Fruit fly (Drosophila melanogaster): ENCODE data around the gene CG43185.

The CG43185 gene

dm6 chr2L:5884674-5885073 lies at the start of gene CG43185, which contains the start of gene Sfp26Ac:
CG43185 (plus strand) TSS chr2L:5884888.
Sfp26Ac (minus strand) TSS chr2L:5884774.
- TF ChIP-seq CTCF (optimal IDR thresholded peaks at IDR 0.05), result no peak

DNA sequence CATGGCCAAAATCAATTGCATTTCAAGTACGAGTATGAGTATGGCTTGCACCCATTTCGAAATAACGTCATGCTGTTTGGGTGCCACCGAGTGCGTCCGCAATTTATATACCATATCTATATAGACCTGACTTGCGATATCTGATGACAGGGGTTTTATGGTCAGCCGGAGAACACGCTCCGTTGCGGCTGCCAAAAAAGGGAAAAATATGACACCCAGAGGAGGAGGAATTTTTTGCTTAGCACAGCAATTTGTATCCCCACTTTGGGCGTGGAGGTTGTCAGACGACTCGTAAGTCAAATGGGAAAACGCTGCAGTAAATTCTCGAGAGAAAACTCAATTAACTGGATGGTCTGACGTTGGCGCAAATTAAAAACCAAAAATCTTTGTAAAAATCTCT lies 27.9 kb upstream of the CG43185 start:
- TF ChIP-seq CG8478 (optimal IDR thresholded peaks at IDR 0.05) (no peak), CTCF (optimal IDR thresholded peaks at IDR 0.05) (no peak)

dm6 chr2L:5866791-5867190 lies 17.9 kb upstream of the CG43185 start:
- TF ChIP-seq CTCF (optimal IDR thresholded peaks at IDR 0.05) (no peak), CG8478 (optimal IDR thresholded peaks at IDR 0.05) (no peak)

- TF ChIP-seq CTCF (optimal IDR thresholded peaks at IDR 0.05), result no peak
- no peak for TF ChIP-seq CG8478 (optimal IDR thresholded peaks at IDR 0.05)
Observed at dm6 chr2L:5870838-5871702, 13.6 kb upstream of the CG43185 start.

dm6 chr2L:5876474-5877067 lies 8.1 kb upstream of the CG43185 start:
- TF ChIP-seq CG8478 (optimal IDR thresholded peaks at IDR 0.05) (no peak), CTCF (optimal IDR thresholded peaks at IDR 0.05) (no peak)

- TF ChIP-seq CTCF (optimal IDR thresholded peaks at IDR 0.05), result no peak
- no peak for TF ChIP-seq CG8478 (optimal IDR thresholded peaks at IDR 0.05)
Observed at dm6 chr2L:5879363-5879934, 5.2 kb upstream of the CG43185 start, which contains the start of gene rau. rau (minus strand) TSS chr2L:5879498.

dm6 chr2L:5881181-5881580 lies 3.5 kb upstream of the CG43185 start:
- TF ChIP-seq CTCF (optimal IDR thresholded peaks at IDR 0.05) (no peak), CG8478 (optimal IDR thresholded peaks at IDR 0.05) (no peak)

dm6 chr2L:5883441-5883840 lies 1.2 kb upstream of the CG43185 start, which contains the start of gene CG44574:
CG44574 (plus strand) TSS chr2L:5883741.
- no peak for TF ChIP-seq CG8478 (optimal IDR thresholded peaks at IDR 0.05)
- no peak for TF ChIP-seq CTCF (optimal IDR thresholded peaks at IDR 0.05)

- TF ChIP-seq CTCF (optimal IDR thresholded peaks at IDR 0.05), result no peak
- TF ChIP-seq CG8478 (optimal IDR thresholded peaks at IDR 0.05), result no peak
Observed at dm6 chr2L:5885702-5886101, 1.0 kb downstream of the CG43185 start, which contains the start of gene CG9029. CG9029 (plus strand) TSS chr2L:5886002.

dm6 chr2L:5886955-5887354 lies 2.3 kb downstream of the CG43185 start:
- no peak for TF ChIP-seq CTCF (optimal IDR thresholded peaks at IDR 0.05)
- no peak for TF ChIP-seq CG8478 (optimal IDR thresholded peaks at IDR 0.05)

DNA sequence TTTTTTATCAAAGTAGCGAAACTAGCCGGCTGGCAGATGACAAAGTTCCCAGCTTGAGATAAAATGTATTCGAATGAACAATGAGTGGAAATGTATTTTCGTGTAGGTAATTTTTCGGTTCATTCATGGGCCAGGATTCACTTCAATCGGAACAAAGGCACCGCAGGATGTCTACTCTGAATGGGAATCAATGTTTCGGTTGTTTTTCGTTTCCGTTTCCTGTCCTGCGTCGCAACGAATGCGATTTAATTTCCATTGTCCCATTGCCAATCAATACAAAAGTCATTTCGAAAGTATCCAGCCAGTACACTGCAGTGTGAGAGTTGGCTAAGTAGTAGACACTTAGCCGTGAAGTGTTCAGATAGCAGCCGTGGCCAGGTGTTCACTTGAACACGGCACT lies 5.9 kb downstream of the CG43185 start:
- TF ChIP-seq CG8478 (optimal IDR thresholded peaks at IDR 0.05), result no peak
- no peak for TF ChIP-seq CTCF (optimal IDR thresholded peaks at IDR 0.05)

dm6 chr2L:5892762-5893161 lies 8.1 kb downstream of the CG43185 start, which contains the start of gene Acp26Ab:
Acp26Ab (minus strand) TSS chr2L:5892862.
- TF ChIP-seq CTCF (optimal IDR thresholded peaks at IDR 0.05) (no peak), CG8478 (optimal IDR thresholded peaks at IDR 0.05) (no peak)

- TF ChIP-seq CG8478 (optimal IDR thresholded peaks at IDR 0.05), result no peak
Observed at dm6 chr2L:5893796-5894195, 9.1 kb downstream of the CG43185 start, which contains the start of gene Acp26Aa. Acp26Aa (minus strand) TSS chr2L:5893896.

DNA sequence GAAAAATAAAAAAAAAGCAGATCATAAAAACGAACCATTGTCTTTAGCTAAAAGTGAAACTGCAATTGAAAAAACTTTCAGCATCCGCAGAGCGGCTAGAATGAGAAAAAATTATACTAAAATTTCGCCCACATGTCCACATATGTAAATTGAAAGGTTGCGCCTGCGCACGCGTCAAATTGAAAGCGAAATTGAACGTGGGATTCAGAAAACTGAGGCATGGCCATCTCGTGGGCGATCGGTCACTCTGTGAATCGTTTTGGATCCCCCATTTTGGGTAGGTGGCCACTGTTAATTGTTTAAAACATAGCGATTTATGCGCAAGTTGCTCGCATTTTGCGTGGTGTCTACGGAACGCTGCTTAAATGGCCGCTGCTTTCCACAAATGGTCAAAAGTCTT lies 9.8 kb downstream of the CG43185 start:
- TF ChIP-seq CG8478 (optimal IDR thresholded peaks at IDR 0.05) (no peak), CTCF (optimal IDR thresholded peaks at IDR 0.05) (no peak)

dm6 chr2L:5899170-5899708 lies 14.6 kb downstream of the CG43185 start:
- TF ChIP-seq CTCF (optimal IDR thresholded peaks at IDR 0.05) (no peak), CG8478 (optimal IDR thresholded peaks at IDR 0.05) (no peak)

Data from S2 (cell line).